Worm (Caenorhabditis elegans): Measurements from ENCODE around the gene math-1.

ce11 chrII:2090605-2091004 lies 44.1 kb upstream of the math-1 start, which contains the start of gene trpl-5:
- no peak for TF ChIP-seq unc-62 (GFP tag; optimal IDR thresholded peaks at IDR 0.05)
- no peak for TF ChIP-seq ama-1 (optimal IDR thresholded peaks at IDR 0.05)
- TF ChIP-seq blmp-1 (tag; optimal IDR thresholded peaks at IDR 0.05): no peak
- no peak for TF ChIP-seq pag-3 (tag; optimal IDR thresholded peaks at IDR 0.05; ENCODE audit: borderline replicate concordance, insufficient read depth)
- no peak for TF ChIP-seq elt-3 (tag; optimal IDR thresholded peaks at IDR 0.05)
- TF ChIP-seq fkh-10 (GFP tag; optimal IDR thresholded peaks at IDR 0.05): no peak
- TF ChIP-seq nhr-12 (tag; optimal IDR thresholded peaks at IDR 0.05): no peak
- no peak for TF ChIP-seq lsy-2 (tag; optimal IDR thresholded peaks at IDR 0.05)
- TF ChIP-seq rnt-1 (tag; optimal IDR thresholded peaks at IDR 0.05): no peak
- TF ChIP-seq mep-1 (tag; optimal IDR thresholded peaks at IDR 0.05): no peak
- TF ChIP-seq nhr-47 (tag; optimal IDR thresholded peaks at IDR 0.05): no peak
- TF ChIP-seq sox-4 (tag; optimal IDR thresholded peaks at IDR 0.05): no peak
